Worm (Caenorhabditis elegans): ENCODE data around the gene C03G6.21.
A peak's percentile ranks its signal among the peaks of the same experiment; 100 is the strongest.

The C03G6.21 gene

DNA sequence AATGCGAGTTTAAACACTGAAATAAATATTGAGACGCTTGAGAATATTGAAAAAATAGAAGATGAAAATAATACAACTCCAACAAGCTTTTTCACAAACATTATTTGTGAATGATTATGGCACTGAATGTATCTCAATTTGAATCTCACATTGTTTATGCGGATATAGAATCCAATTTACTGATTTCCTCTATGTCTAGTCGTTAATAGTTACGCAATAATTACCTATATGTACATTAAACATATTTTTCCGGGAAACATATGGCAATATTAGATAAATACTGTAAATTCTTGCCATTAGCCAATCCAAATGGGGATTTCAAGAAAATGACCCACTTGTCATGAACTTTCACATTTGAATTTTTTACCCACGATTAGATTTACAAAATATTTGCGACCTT is 38.8 kb upstream of the C03G6.21 start, which contains the start of gene srx-9:
TSS of gene srx-9 (minus strand) at position 101 of the 400 bp plus-strand sequence.
- TF ChIP-seq mab-5 (tag; optimal IDR thresholded peaks at IDR 0.05) = no peak
- no peak for TF ChIP-seq Y55F3AM.14 (GFP tag; optimal IDR thresholded peaks at IDR 0.05)
- no peak for TF ChIP-seq nhr-237 (tag; optimal IDR thresholded peaks at IDR 0.05)

- TF ChIP-seq lin-13 (GFP tag; optimal IDR thresholded peaks at IDR 0.05) (no peak), sma-9 (GFP tag; optimal IDR thresholded peaks at IDR 0.05) (no peak), sma-9 (tag; optimal IDR thresholded peaks at IDR 0.05) (no peak), fos-1 (tag; optimal IDR thresholded peaks at IDR 0.05) (peak; percentile 70)
Measured at ce11 chrV:7391933-7392332, 35.3 kb upstream of the C03G6.21 start, which contains the start of gene fbxa-105. fbxa-105 (minus strand) TSS chrV:7392029.

ce11 chrV:7389771-7390170 is 33.2 kb upstream of the C03G6.21 start, which contains the start of gene C02H6.1:
C02H6.1 (minus strand) TSS chrV:7389871.
- no peak for TF ChIP-seq blmp-1 (tag; optimal IDR thresholded peaks at IDR 0.05; ENCODE audit: insufficient read depth)
- TF ChIP-seq zag-1 (tag; optimal IDR thresholded peaks at IDR 0.05) = no peak
- TF ChIP-seq crh-2 (tag; optimal IDR thresholded peaks at IDR 0.05) = no peak
- TF ChIP-seq R02D3.7 (tag; optimal IDR thresholded peaks at IDR 0.05) = no peak
- TF ChIP-seq sma-3 (GFP tag; optimal IDR thresholded peaks at IDR 0.05) = no peak
- no peak for TF ChIP-seq nhr-23 (tag; optimal IDR thresholded peaks at IDR 0.05)
- no peak for TF ChIP-seq sma-9 (GFP tag; optimal IDR thresholded peaks at IDR 0.05)
- no peak for TF ChIP-seq sma-9 (tag; optimal IDR thresholded peaks at IDR 0.05)
- TF ChIP-seq nhr-10 (tag; optimal IDR thresholded peaks at IDR 0.05) = no peak
- TF ChIP-seq unc-62 (GFP tag; optimal IDR thresholded peaks at IDR 0.05) = no peak
- no peak for TF ChIP-seq nhr-11 (tag; optimal IDR thresholded peaks at IDR 0.05)
- no peak for TF ChIP-seq ztf-1 (GFP tag; conservative IDR thresholded peaks at IDR 0.05)

DNA sequence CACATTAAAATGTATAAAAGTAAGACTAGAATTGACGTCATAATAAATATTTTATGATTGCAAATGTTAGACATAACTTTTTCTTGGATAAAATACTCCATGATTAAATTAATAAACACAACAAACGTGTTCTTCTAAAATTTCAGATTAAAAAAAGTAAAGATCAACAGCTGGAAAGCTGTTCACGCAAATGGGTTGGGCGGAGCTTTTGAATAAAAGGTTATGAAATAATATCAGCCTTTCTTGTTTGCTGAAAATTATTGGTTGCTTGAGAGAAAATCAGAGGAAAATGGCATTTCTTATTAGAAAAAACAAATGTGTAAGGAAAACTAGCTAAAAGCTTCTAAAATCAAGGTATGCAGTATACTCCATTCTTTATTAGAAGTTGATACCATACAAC is 31.2 kb upstream of the C03G6.21 start, which contains the start of gene C02H6.3:
TSS of gene C02H6.3 (minus strand) at position 101 of the 400 bp plus-strand sequence.
- no peak for TF ChIP-seq snpc-4 (tag; optimal IDR thresholded peaks at IDR 0.05)
- no peak for TF ChIP-seq ztf-11 (tag; optimal IDR thresholded peaks at IDR 0.05)
- TF ChIP-seq nhr-25 (tag; optimal IDR thresholded peaks at IDR 0.05) = no peak
- no peak for TF ChIP-seq unc-62 (GFP tag; optimal IDR thresholded peaks at IDR 0.05)
- TF ChIP-seq R02D3.7 (tag; optimal IDR thresholded peaks at IDR 0.05) = no peak
- no peak for TF ChIP-seq sem-4 (tag; optimal IDR thresholded peaks at IDR 0.05)
- TF ChIP-seq nhr-6 (tag; optimal IDR thresholded peaks at IDR 0.05) = no peak
- TF ChIP-seq elt-3 (tag; optimal IDR thresholded peaks at IDR 0.05) = no peak
- TF ChIP-seq C34F6.9 (tag; optimal IDR thresholded peaks at IDR 0.05) = no peak

DNA sequence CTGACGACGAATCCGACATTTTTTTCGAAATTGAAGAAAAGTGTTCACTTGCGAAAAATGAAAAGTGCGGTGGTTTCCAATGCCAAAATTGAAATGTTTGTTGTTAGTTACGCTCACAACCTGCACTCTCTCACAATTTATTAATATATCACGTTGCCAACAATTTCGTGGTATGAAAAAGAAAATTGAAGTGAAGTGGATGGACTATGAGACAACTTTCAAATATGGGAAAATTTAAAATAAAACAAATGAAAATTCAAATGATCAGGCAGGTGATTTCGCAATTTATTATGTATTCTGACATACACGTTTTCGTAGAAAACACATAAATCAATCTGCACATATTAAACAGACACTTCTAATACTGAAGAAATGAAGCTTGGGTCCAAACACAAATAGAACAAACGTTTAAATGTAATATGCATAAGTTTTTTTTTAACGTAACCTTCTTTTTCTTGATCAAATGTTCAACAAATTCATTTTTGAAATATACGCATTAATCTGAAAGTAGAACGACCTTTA is 29.5 kb upstream of the C03G6.21 start, which contains the start of gene srp-6:
TSS of gene srp-6 (minus strand) at position 51 of the 522 bp plus-strand sequence.
- TF ChIP-seq lsy-2 (tag; optimal IDR thresholded peaks at IDR 0.05) (no peak), sem-4 (tag; optimal IDR thresholded peaks at IDR 0.05) (no peak), egl-27 (tag; optimal IDR thresholded peaks at IDR 0.05) (no peak), unc-55 (GFP tag; optimal IDR thresholded peaks at IDR 0.05) (peak; percentile 6), fos-1 (tag; optimal IDR thresholded peaks at IDR 0.05) (peak; percentile 2), lin-13 (GFP tag; optimal IDR thresholded peaks at IDR 0.05) (no peak), R02D3.7 (tag; optimal IDR thresholded peaks at IDR 0.05) (no peak), sma-3 (GFP tag; optimal IDR thresholded peaks at IDR 0.05) (no peak), nhr-11 (tag; optimal IDR thresholded peaks at IDR 0.05) (no peak), elt-3 (tag; optimal IDR thresholded peaks at IDR 0.05) (no peak), alr-1 (tag; optimal IDR thresholded peaks at IDR 0.05) (no peak), nhr-25 (tag; optimal IDR thresholded peaks at IDR 0.05) (no peak), lin-11 (tag; optimal IDR thresholded peaks at IDR 0.05) (no peak)

DNA sequence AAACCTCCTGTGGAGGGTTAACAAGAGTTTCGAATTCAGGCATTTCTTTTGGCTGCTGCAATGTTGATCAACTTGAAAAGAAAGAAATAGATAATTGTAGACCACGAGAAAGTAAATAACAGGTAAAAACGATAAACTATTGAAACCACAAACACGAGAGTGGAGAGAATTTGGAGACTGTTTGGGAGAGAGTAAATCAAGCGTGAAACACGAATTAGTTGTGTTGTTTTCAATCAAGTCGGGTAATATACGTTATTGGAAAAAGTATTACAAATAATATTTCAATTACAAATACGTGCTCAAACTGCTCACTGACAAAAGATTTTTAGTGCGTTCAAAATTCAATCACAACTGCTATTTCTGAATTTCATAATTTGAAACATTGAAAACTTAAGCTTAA is 24.4 kb upstream of the C03G6.21 start, which contains the start of gene C03G6.17:
TSS of gene C03G6.17 (minus strand) at position 101 of the 400 bp plus-strand sequence.
- no peak for TF ChIP-seq nhr-25 (tag; optimal IDR thresholded peaks at IDR 0.05)
- TF ChIP-seq lsy-2 (tag; optimal IDR thresholded peaks at IDR 0.05) = no peak
- no peak for TF ChIP-seq aly-2 (tag; optimal IDR thresholded peaks at IDR 0.05)
- TF ChIP-seq gmeb-1 (tag; optimal IDR thresholded peaks at IDR 0.05) = no peak
- no peak for TF ChIP-seq ztf-11 (tag; optimal IDR thresholded peaks at IDR 0.05)
- TF ChIP-seq nhr-12 (tag; optimal IDR thresholded peaks at IDR 0.05) = no peak
- no peak for TF ChIP-seq Y55F3AM.14 (GFP tag; optimal IDR thresholded peaks at IDR 0.05)
- TF ChIP-seq ztf-1 (GFP tag; conservative IDR thresholded peaks at IDR 0.05) = no peak
- TF ChIP-seq ama-1 (optimal IDR thresholded peaks at IDR 0.05) = no peak
- no peak for TF ChIP-seq lin-11 (tag; optimal IDR thresholded peaks at IDR 0.05)
- TF ChIP-seq nhr-237 (tag; optimal IDR thresholded peaks at IDR 0.05) = no peak
- TF ChIP-seq mab-5 (tag; optimal IDR thresholded peaks at IDR 0.05) = no peak
- TF ChIP-seq lin-39 (tag; optimal IDR thresholded peaks at IDR 0.05) = no peak
- no peak for TF ChIP-seq ceh-16 (tag; optimal IDR thresholded peaks at IDR 0.05)

All from whole organism, L2 larva.